Worm (Caenorhabditis elegans) whole organism, L1 larva: ENCODE results near the gene glb-31.

Experiments
- C04F5.9 ChIP-seq: sonication (generic microtip); optimal IDR thresholded peaks from 2 replicates; lab custom pipeline; 2016; ENCODE audit warnings: missing genetic modification characterization, missing compliant biosample characterization
- Y116A8C.19 ChIP-seq: sonication (generic microtip); optimal IDR thresholded peaks from 2 replicates; lab custom pipeline; 2016; ENCODE audit warnings: missing compliant biosample characterization, missing genetic modification characterization, borderline replicate concordance
- aha-1 ChIP-seq: fragments of 150-350 bp; optimal IDR thresholded peaks from 2 replicates; lab custom pipeline; 2014; ENCODE audit warnings: missing biosample characterization, missing genetic modification characterization
- aly-2 ChIP-seq: fragments of 150-350 bp; optimal IDR thresholded peaks from 2 replicates; lab custom pipeline; 2014; ENCODE audit warnings: missing biosample characterization, missing genetic modification characterization
- blmp-1 ChIP-seq: fragments of 150-350 bp; optimal IDR thresholded peaks from 2 replicates; lab custom pipeline; 2014; ENCODE audit warnings: missing biosample characterization, missing genetic modification characterization
- ceh-63 ChIP-seq: fragments of 200-800 bp; sonication (Bioruptor generic); optimal IDR thresholded peaks from 2 replicates; lab custom pipeline; 2018; ENCODE audit warnings: mild to moderate bottlenecking, missing genetic modification characterization, missing compliant biosample characterization
- ceh-8 ChIP-seq: fragments of 200-800 bp; sonication (Bioruptor generic); optimal IDR thresholded peaks from 2 replicates; lab custom pipeline; 2018; ENCODE audit warnings: mild to moderate bottlenecking, missing genetic modification characterization, moderate library complexity, missing compliant biosample characterization
- ceh-82 ChIP-seq, 3 experiments: fragments of 150-350 bp in 1 of 3; sonication (generic microtip) in 2 of 3; optimal IDR thresholded peaks; 2 replicates each; lab custom pipeline; 2014 to 2017; ENCODE audit warnings: missing biosample characterization in 3 of 3, missing genetic modification characterization in 3 of 3
- ces-1 ChIP-seq: fragments of 150-350 bp; optimal IDR thresholded peaks from 2 replicates; lab custom pipeline; 2014; ENCODE audit warnings: missing biosample characterization, missing genetic modification reagents, missing genetic modification characterization
- dpl-1 ChIP-seq, 3 experiments: fragments of 150-350 bp in 2 of 3; sonication (generic microtip) in 1 of 3; optimal IDR thresholded peaks; 2 replicates each; lab custom pipeline; 2014 to 2017; ENCODE audit warnings: missing biosample characterization in 3 of 3, missing genetic modification characterization in 3 of 3, missing genetic modification reagents in 3 of 3
- efl-1 ChIP-seq, 4 experiments: fragments of 150-350 bp; optimal IDR thresholded peaks in 3 of 4; peaks in 1 of 4; 1 replicate in 1 of 4; 2 replicates in 3 of 4; lab custom pipeline; 2014; ENCODE audit warnings: missing biosample characterization in 2 of 4, missing genetic modification characterization in 2 of 4, missing genetic modification reagents in 2 of 4
- egl-13 ChIP-seq: sonication (generic microtip); optimal IDR thresholded peaks from 2 replicates; lab custom pipeline; 2016; ENCODE audit warnings: missing genotype, missing genetic modification reagents, missing genetic modification characterization, missing compliant biosample characterization
- egl-27 ChIP-seq, 2 experiments: fragments of 150-350 bp in 1 of 2; sonication (generic microtip); optimal IDR thresholded peaks; 3 replicates each; lab custom pipeline; 2017 to 2018; ENCODE audit warnings: missing biosample characterization in 2 of 2, missing genetic modification characterization in 2 of 2, missing genetic modification reagents in 2 of 2
- ets-5 ChIP-seq: fragments of 200-800 bp; sonication (Bioruptor generic); IDR thresholded peaks from 2 replicates; pipeline ENCODE4 v1.3.6; 2022; ENCODE audit warnings: missing genetic modification characterization, missing compliant biosample characterization
- fkh-4 ChIP-seq: sonication (generic microtip); optimal IDR thresholded peaks from 2 replicates; lab custom pipeline; 2016; ENCODE audit warnings: missing compliant biosample characterization, missing genetic modification characterization, borderline replicate concordance
- fkh-8 ChIP-seq: sonication (generic microtip); optimal IDR thresholded peaks from 2 replicates; lab custom pipeline; 2016; ENCODE audit warnings: mild to moderate bottlenecking, missing genetic modification characterization, missing compliant biosample characterization
- fos-1 ChIP-seq: fragments of 150-350 bp; optimal IDR thresholded peaks from 2 replicates; lab custom pipeline; 2014; ENCODE audit warnings: missing biosample characterization, missing genetic modification characterization
- irx-1 ChIP-seq: sonication (generic microtip); optimal IDR thresholded peaks from 2 replicates; lab custom pipeline; 2016; ENCODE audit warnings: missing genetic modification characterization, missing compliant biosample characterization
- isw-1 ChIP-seq: fragments of 200-800 bp; sonication (Bioruptor generic); IDR thresholded peaks from 2 replicates; pipeline ENCODE4 v1.3.6; 2022; ENCODE audit warnings: missing genetic modification characterization, missing compliant biosample characterization
- lin-14 ChIP-seq: fragments of 200-800 bp; sonication (Bioruptor generic); optimal IDR thresholded peaks from 2 replicates; lab custom pipeline; 2018; ENCODE audit warnings: mild to moderate bottlenecking, missing genetic modification characterization, moderate library complexity, missing compliant biosample characterization
- lin-15B ChIP-seq: fragments of 150-350 bp; sonication (generic microtip); optimal IDR thresholded peaks from 3 replicates; lab custom pipeline; 2014; ENCODE audit warnings: missing biosample characterization, missing genetic modification characterization
- lin-35 ChIP-seq, 2 experiments: fragments of 150-350 bp; optimal IDR thresholded peaks; 2 replicates each; lab custom pipeline; 2014; ENCODE audit warnings: missing biosample characterization in 2 of 2, missing genetic modification characterization in 2 of 2, missing genetic modification reagents in 2 of 2
- lin-39 ChIP-seq: fragments of 150-350 bp; optimal IDR thresholded peaks from 2 replicates; lab custom pipeline; 2014; ENCODE audit warnings: missing biosample characterization, missing genetic modification reagents, missing genetic modification characterization
- lir-3 ChIP-seq: sonication (generic microtip); optimal IDR thresholded peaks from 2 replicates; lab custom pipeline; 2016; ENCODE audit warnings: mild to moderate bottlenecking, missing genetic modification characterization, moderate library complexity, missing compliant biosample characterization; ENCODE audit not compliant: poor library complexity
- lsy-2 ChIP-seq, 2 experiments: fragments of 150-350 bp; optimal IDR thresholded peaks; 2 replicates each; lab custom pipeline; 2014; ENCODE audit warnings: missing biosample characterization in 2 of 2, missing genetic modification characterization in 2 of 2
- mab-9 ChIP-seq: fragments of 200-800 bp; sonication (Bioruptor generic); IDR thresholded peaks from 2 replicates; pipeline ENCODE4 v1.3.6; 2022; ENCODE audit warnings: missing genetic modification reagents, missing genetic modification characterization, missing compliant biosample characterization
- mef-2 ChIP-seq: fragments of 150-350 bp; optimal IDR thresholded peaks from 2 replicates; lab custom pipeline; 2014; ENCODE audit warnings: missing biosample characterization, missing genetic modification characterization
- mep-1 ChIP-seq: fragments of 150-350 bp; optimal IDR thresholded peaks from 2 replicates; lab custom pipeline; 2014; ENCODE audit warnings: missing biosample characterization, missing genetic modification characterization
- nhr-11 ChIP-seq: fragments of 150-350 bp; optimal IDR thresholded peaks from 2 replicates; lab custom pipeline; 2014; ENCODE audit warnings: missing biosample characterization, missing genetic modification characterization
- nhr-19 ChIP-seq: fragments of 200-800 bp; sonication (Bioruptor generic); conservative IDR thresholded peaks from 2 replicates; pipeline ENCODE4 v1.3.6; 2022; ENCODE audit warnings: missing genetic modification characterization, missing compliant biosample characterization
- nhr-28 ChIP-seq: fragments of 150-350 bp; optimal IDR thresholded peaks from 2 replicates; lab custom pipeline; 2014; ENCODE audit warnings: missing biosample characterization, missing genetic modification characterization
- nhr-47 ChIP-seq: sonication (generic microtip); optimal IDR thresholded peaks from 2 replicates; lab custom pipeline; 2016; ENCODE audit warnings: mild to moderate bottlenecking, missing genetic modification characterization, moderate library complexity, missing compliant biosample characterization
- nhr-71 ChIP-seq: sonication (generic microtip); optimal IDR thresholded peaks from 2 replicates; lab custom pipeline; 2016; ENCODE audit warnings: mild to moderate bottlenecking, missing genetic modification characterization, moderate library complexity, missing compliant biosample characterization
- nhr-90 ChIP-seq: sonication (generic microtip); optimal IDR thresholded peaks from 2 replicates; lab custom pipeline; 2016; ENCODE audit warnings: mild to moderate bottlenecking, missing genetic modification characterization, missing compliant biosample characterization; ENCODE audit not compliant: poor library complexity
- rnt-1 ChIP-seq: sonication (generic microtip); optimal IDR thresholded peaks from 2 replicates; lab custom pipeline; 2016; ENCODE audit warnings: mild to moderate bottlenecking, missing genetic modification characterization, moderate library complexity, missing compliant biosample characterization
- skn-1 ChIP-seq: fragments of 150-350 bp; optimal IDR thresholded peaks from 2 replicates; lab custom pipeline; 2014; ENCODE audit warnings: missing biosample characterization, missing genetic modification characterization
- snu-23 ChIP-seq: sonication (generic microtip); optimal IDR thresholded peaks from 2 replicates; lab custom pipeline; 2016; ENCODE audit warnings: missing genetic modification characterization, missing compliant biosample characterization
- sup-37 ChIP-seq: fragments of 200-800 bp; sonication (Bioruptor generic); optimal IDR thresholded peaks from 2 replicates; lab custom pipeline; 2018; ENCODE audit warnings: mild to moderate bottlenecking, missing genetic modification characterization, missing compliant biosample characterization
- tbx-2 ChIP-seq: sonication (generic microtip); optimal IDR thresholded peaks from 2 replicates; lab custom pipeline; 2016; ENCODE audit warnings: missing genetic modification characterization, missing compliant biosample characterization
- unc-130 ChIP-seq: fragments of 150-350 bp; optimal IDR thresholded peaks from 2 replicates; lab custom pipeline; 2017; ENCODE audit warnings: missing biosample characterization, missing genetic modification characterization, inconsistent platforms
- unc-86 ChIP-seq: sonication (generic microtip); optimal IDR thresholded peaks from 2 replicates; lab custom pipeline; 2016; ENCODE audit warnings: missing genetic modification characterization, missing compliant biosample characterization
- vab-15 ChIP-seq: sonication (generic microtip); optimal IDR thresholded peaks from 2 replicates; lab custom pipeline; 2017; ENCODE audit warnings: missing genotype, mild to moderate bottlenecking, missing genetic modification characterization, missing compliant biosample characterization
- xbp-1 ChIP-seq: sonication (generic microtip); optimal IDR thresholded peaks from 2 replicates; lab custom pipeline; 2016; ENCODE audit warnings: missing genetic modification characterization, missing compliant biosample characterization
- zag-1 ChIP-seq: fragments of 150-350 bp; optimal IDR thresholded peaks from 2 replicates; lab custom pipeline; 2014; ENCODE audit warnings: missing biosample characterization, missing genetic modification characterization

The glb-31 gene

ce11 chrII:1323190-1323651 is 21.8 kb upstream of the glb-31 start:
- TF ChIP-seq ceh-63 (GFP tag; lab: Kevin White, UChicago): no peak
- no peak for TF ChIP-seq xbp-1
- no peak for TF ChIP-seq aly-2 (tag; lab: Kevin White, UChicago)
- TF ChIP-seq unc-86 (tag; lab: Kevin White, UChicago): peak; percentile 55
- no peak for TF ChIP-seq vab-15 (tag; lab: Kevin White, UChicago)
- peak in 1 of 3 experiments; percentile 50 for TF ChIP-seq ceh-82 (tag; optimal IDR thresholded peaks at IDR 0.05; lab: Kevin White, UChicago)
- TF ChIP-seq irx-1 (tag; lab: Kevin White, UChicago): no peak
- peak; percentile 15 for TF ChIP-seq ceh-8 (GFP tag; lab: Kevin White, UChicago)
- no peak for TF ChIP-seq unc-130
- TF ChIP-seq egl-13 (tag; lab: Kevin White, UChicago): peak; percentile 19
- TF ChIP-seq efl-1 (optimal IDR thresholded peaks at IDR 0.05; lab: Kevin White, UChicago): peak; percentile 25 to 30
- TF ChIP-seq efl-1 (GFP tag; optimal IDR thresholded peaks at IDR 0.05 in 1 of 2; lab: Kevin White, UChicago): peak in 1 of 2 experiments; percentile 28
- peak in 1 of 3 experiments; percentile 54 for TF ChIP-seq dpl-1 (GFP tag; optimal IDR thresholded peaks at IDR 0.05; lab: Kevin White, UChicago)
- peak; percentile 31 for TF ChIP-seq lin-15B (tag; lab: Kevin White, UChicago)
- peak; percentile 51 for TF ChIP-seq nhr-71
- peak; percentile 50 for TF ChIP-seq fkh-8 (tag; lab: Kevin White, UChicago)
- TF ChIP-seq mab-9 (GFP tag; lab: Robert Waterston, UW): no peak
- TF ChIP-seq lsy-2 (tag; optimal IDR thresholded peaks at IDR 0.05; lab: Kevin White, UChicago): peak; percentile 28 to 34
- no peak for TF ChIP-seq egl-27 (tag; optimal IDR thresholded peaks at IDR 0.05; lab: Kevin White, UChicago)
- TF ChIP-seq mep-1 (tag; lab: Kevin White, UChicago): no peak
- no peak for TF ChIP-seq nhr-28 (tag; lab: Kevin White, UChicago)
- TF ChIP-seq fos-1 (tag; lab: Kevin White, UChicago): no peak
- TF ChIP-seq lin-35 (GFP tag; optimal IDR thresholded peaks at IDR 0.05; lab: Kevin White, UChicago): peak in 1 of 2 experiments; percentile 39
- no peak for TF ChIP-seq zag-1 (tag; lab: Kevin White, UChicago)
- TF ChIP-seq sup-37 (GFP tag; lab: Kevin White, UChicago): no peak
- peak; percentile 19; the same call in 1 of the 2 replicates for TF ChIP-seq isw-1
- TF ChIP-seq ets-5 (GFP tag; lab: Robert Waterston, UW): no peak
- TF ChIP-seq lin-14 (GFP tag; lab: Kevin White, UChicago): peak; percentile 69
- peak; percentile 46 for TF ChIP-seq nhr-47 (tag; lab: Kevin White, UChicago)
- no peak for TF ChIP-seq aha-1
- no peak for TF ChIP-seq nhr-19 (GFP tag; lab: Robert Waterston, UW)
- TF ChIP-seq fkh-4: no peak
- TF ChIP-seq tbx-2 (tag; lab: Kevin White, UChicago): peak; percentile 35
- peak; percentile 55 for TF ChIP-seq ces-1
- no peak for TF ChIP-seq lin-39 (tag; lab: Kevin White, UChicago)

- TF ChIP-seq lir-3 (tag; lab: Kevin White, UChicago) (no peak), irx-1 (tag; lab: Kevin White, UChicago) (no peak), blmp-1 (tag; lab: Kevin White, UChicago) (no peak), nhr-90 (tag; lab: Kevin White, UChicago) (no peak), mef-2 (tag; lab: Kevin White, UChicago) (no peak), ceh-8 (GFP tag; lab: Kevin White, UChicago) (no peak), skn-1 (tag; lab: Kevin White, UChicago) (no peak), Y116A8C.19 (no peak), nhr-11 (tag; lab: Kevin White, UChicago) (no peak), C04F5.9 (tag; lab: Kevin White, UChicago) (no peak), nhr-71 (no peak), snu-23 (GFP tag; lab: Kevin White, UChicago) (no peak), vab-15 (tag; lab: Kevin White, UChicago) (no peak), rnt-1 (tag; lab: Kevin White, UChicago) (no peak)
- TF ChIP-seq, all 84 proteins: peak for 0
These were observed 21.1 kb upstream of the glb-31 start for ce11 chrII:1322283-1323173.
